Worm (Caenorhabditis elegans) whole organism, L2 larva: ENCODE data around the gene ZK673.1.

Experiments used
- F13H6.1 ChIP-seq: sonication (generic microtip); optimal IDR thresholded peaks from 2 replicates; lab custom pipeline; 2016; ENCODE audit warnings: missing genetic modification characterization, missing compliant biosample characterization
- R02D3.7 ChIP-seq: fragments of 150-350 bp; optimal IDR thresholded peaks from 2 replicates; lab custom pipeline; 2014; ENCODE audit warnings: missing biosample characterization, missing genetic modification characterization
- ZK546.5 ChIP-seq: sonication (generic microtip); optimal IDR thresholded peaks from 2 replicates; lab custom pipeline; 2017; ENCODE audit warnings: missing biosample characterization, missing genetic modification characterization
- aly-2 ChIP-seq: fragments of 150-350 bp; optimal IDR thresholded peaks from 2 replicates; lab custom pipeline; 2014; ENCODE audit warnings: missing biosample characterization, missing genetic modification characterization
- ama-1 ChIP-seq: fragments of 150-350 bp; optimal IDR thresholded peaks from 2 replicates; lab custom pipeline; 2018; ENCODE audit warnings: inconsistent platforms
- blmp-1 ChIP-seq: sonication (generic microtip); optimal IDR thresholded peaks from 2 replicates; lab custom pipeline; 2017; ENCODE audit warnings: missing genetic modification characterization, mild to moderate bottlenecking, missing compliant biosample characterization, antibody characterized with exemption, moderate library complexity; ENCODE audit not compliant: insufficient read depth
- ceh-16 ChIP-seq: fragments of 150-350 bp; optimal IDR thresholded peaks from 2 replicates; lab custom pipeline; 2014; ENCODE audit warnings: missing biosample characterization, missing genetic modification characterization
- ceh-82 ChIP-seq: fragments of 150-350 bp; optimal IDR thresholded peaks from 2 replicates; lab custom pipeline; 2014; ENCODE audit warnings: missing biosample characterization, missing genetic modification characterization
- dmd-4 ChIP-seq: sonication (generic microtip); optimal IDR thresholded peaks from 2 replicates; lab custom pipeline; 2017; ENCODE audit warnings: missing biosample characterization, missing genetic modification characterization
- elt-1 ChIP-seq: fragments of 150-350 bp; optimal IDR thresholded peaks from 2 replicates; lab custom pipeline; 2014; ENCODE audit warnings: missing biosample characterization, missing genetic modification characterization
- elt-3 ChIP-seq: sonication (generic microtip); optimal IDR thresholded peaks from 2 replicates; lab custom pipeline; 2017; ENCODE audit warnings: missing biosample characterization, missing genetic modification characterization
- fos-1 ChIP-seq: fragments of 150-350 bp; optimal IDR thresholded peaks from 2 replicates; lab custom pipeline; 2014; ENCODE audit warnings: missing biosample characterization, missing genetic modification characterization
- lin-11 ChIP-seq: fragments of 150-350 bp; sonication (generic microtip); optimal IDR thresholded peaks from 2 replicates; lab custom pipeline; 2014; ENCODE audit warnings: missing biosample characterization, missing genetic modification characterization, inconsistent platforms, mixed read lengths
- lin-13 ChIP-seq: fragments of 150-350 bp; optimal IDR thresholded peaks from 2 replicates; lab custom pipeline; 2014; ENCODE audit warnings: missing biosample characterization, missing genetic modification reagents, missing genetic modification characterization
- lin-39 ChIP-seq: fragments of 150-350 bp; optimal IDR thresholded peaks from 2 replicates; lab custom pipeline; 2014; ENCODE audit warnings: missing biosample characterization, missing genetic modification reagents, missing genetic modification characterization
- lsy-2 ChIP-seq, 2 experiments: fragments of 150-350 bp in 1 of 2; sonication (generic microtip) in 1 of 2; optimal IDR thresholded peaks; 2 replicates each; lab custom pipeline; 2014 to 2017; ENCODE audit warnings: missing biosample characterization in 2 of 2, missing genetic modification characterization in 2 of 2
- mab-5 ChIP-seq: fragments of 150-350 bp; optimal IDR thresholded peaks from 2 replicates; lab custom pipeline; 2014; ENCODE audit warnings: missing biosample characterization, missing genetic modification characterization
- mbf-1 ChIP-seq: sonication (generic microtip); optimal IDR thresholded peaks from 2 replicates; lab custom pipeline; 2017; ENCODE audit warnings: missing biosample characterization, missing genetic modification characterization
- mdl-1 ChIP-seq, 2 experiments: fragments of 150-350 bp in 1 of 2; sonication (generic microtip) in 1 of 2; optimal IDR thresholded peaks; 2 replicates each; lab custom pipeline; 2017; ENCODE audit warnings: missing biosample characterization in 2 of 2, missing genetic modification characterization in 2 of 2
- nhr-10 ChIP-seq: sonication (generic microtip); optimal IDR thresholded peaks from 2 replicates; lab custom pipeline; 2017; ENCODE audit warnings: missing biosample characterization, missing genetic modification characterization
- nhr-11 ChIP-seq: fragments of 150-350 bp; optimal IDR thresholded peaks from 2 replicates; lab custom pipeline; 2014; ENCODE audit warnings: missing biosample characterization, missing genetic modification characterization
- nhr-12 ChIP-seq: fragments of 150-350 bp; optimal IDR thresholded peaks from 2 replicates; lab custom pipeline; 2014; ENCODE audit warnings: missing biosample characterization, missing genetic modification characterization
- nhr-129 ChIP-seq: fragments of 150-350 bp; optimal IDR thresholded peaks from 2 replicates; lab custom pipeline; 2014; ENCODE audit warnings: missing biosample characterization, missing genetic modification characterization
- nhr-21 ChIP-seq: fragments of 150-350 bp; optimal IDR thresholded peaks from 2 replicates; lab custom pipeline; 2014; ENCODE audit warnings: missing biosample characterization, missing genetic modification characterization
- nhr-23 ChIP-seq: fragments of 150-350 bp; optimal IDR thresholded peaks from 2 replicates; lab custom pipeline; 2014; ENCODE audit warnings: missing biosample characterization, missing genetic modification reagents, missing genetic modification characterization
- nhr-237 ChIP-seq: fragments of 150-350 bp; optimal IDR thresholded peaks from 2 replicates; lab custom pipeline; 2014; ENCODE audit warnings: missing biosample characterization, missing genetic modification characterization
- nhr-25 ChIP-seq: fragments of 150-350 bp; sonication (generic microtip); optimal IDR thresholded peaks from 3 replicates; lab custom pipeline; 2014; ENCODE audit warnings: missing biosample characterization, missing genetic modification characterization
- nhr-77 ChIP-seq: fragments of 150-350 bp; optimal IDR thresholded peaks from 2 replicates; lab custom pipeline; 2014; ENCODE audit warnings: missing biosample characterization, missing genetic modification characterization
- peb-1 ChIP-seq: fragments of 150-350 bp; optimal IDR thresholded peaks from 2 replicates; lab custom pipeline; 2014; ENCODE audit warnings: missing biosample characterization, missing genetic modification characterization
- sem-4 ChIP-seq: fragments of 150-350 bp; optimal IDR thresholded peaks from 2 replicates; lab custom pipeline; 2014; ENCODE audit warnings: missing biosample characterization, missing genetic modification reagents, missing genetic modification characterization
- skn-1 ChIP-seq: sonication (generic microtip); optimal IDR thresholded peaks from 2 replicates; lab custom pipeline; 2017; ENCODE audit warnings: missing biosample characterization, missing genetic modification characterization
- sma-3 ChIP-seq: sonication (generic microtip); optimal IDR thresholded peaks from 2 replicates; lab custom pipeline; 2016; ENCODE audit warnings: missing genetic modification reagents, missing genetic modification characterization, missing compliant biosample characterization
- sma-9 ChIP-seq, 2 experiments: fragments of 150-350 bp in 1 of 2; sonication (generic microtip) in 1 of 2; optimal IDR thresholded peaks; 2 replicates each; lab custom pipeline; 2014 to 2016; ENCODE audit warnings: missing genetic modification characterization in 2 of 2, mild to moderate bottlenecking in 1 of 2, missing biosample characterization in 1 of 2, missing compliant biosample characterization in 1 of 2, missing genetic modification reagents in 1 of 2, moderate library complexity in 1 of 2
- snpc-4 ChIP-seq: fragments of 150-350 bp; optimal IDR thresholded peaks from 2 replicates; lab custom pipeline; 2014; ENCODE audit warnings: missing biosample characterization, missing genetic modification characterization
- unc-39 ChIP-seq: fragments of 150-350 bp; optimal IDR thresholded peaks from 2 replicates; lab custom pipeline; 2014; ENCODE audit warnings: missing biosample characterization, missing genetic modification characterization
- unc-55 ChIP-seq: fragments of 150-350 bp; sonication (generic microtip); optimal IDR thresholded peaks from 3 replicates; lab custom pipeline; 2014; ENCODE audit warnings: missing biosample characterization, missing genetic modification reagents, missing genetic modification characterization
- unc-62 ChIP-seq: fragments of 150-350 bp; optimal IDR thresholded peaks from 2 replicates; lab custom pipeline; 2014; ENCODE audit warnings: missing biosample characterization, missing genetic modification reagents, missing genetic modification characterization
- zag-1 ChIP-seq: fragments of 150-350 bp; optimal IDR thresholded peaks from 2 replicates; lab custom pipeline; 2014; ENCODE audit warnings: missing biosample characterization, missing genetic modification characterization
- ztf-1 ChIP-seq: fragments of 200-800 bp; sonication (Bioruptor generic); conservative IDR thresholded peaks from 2 replicates; pipeline ENCODE4 v1.3.6; 2022; ENCODE audit warnings: missing genetic modification characterization, missing compliant biosample characterization
- ztf-11 ChIP-seq: sonication (generic microtip); optimal IDR thresholded peaks from 2 replicates; lab custom pipeline; 2017; ENCODE audit warnings: missing biosample characterization, missing genetic modification characterization
- ztf-4 ChIP-seq: fragments of 150-350 bp; optimal IDR thresholded peaks from 2 replicates; lab custom pipeline; 2014; ENCODE audit warnings: missing biosample characterization, missing genetic modification characterization

Gene ZK673.1

DNA sequence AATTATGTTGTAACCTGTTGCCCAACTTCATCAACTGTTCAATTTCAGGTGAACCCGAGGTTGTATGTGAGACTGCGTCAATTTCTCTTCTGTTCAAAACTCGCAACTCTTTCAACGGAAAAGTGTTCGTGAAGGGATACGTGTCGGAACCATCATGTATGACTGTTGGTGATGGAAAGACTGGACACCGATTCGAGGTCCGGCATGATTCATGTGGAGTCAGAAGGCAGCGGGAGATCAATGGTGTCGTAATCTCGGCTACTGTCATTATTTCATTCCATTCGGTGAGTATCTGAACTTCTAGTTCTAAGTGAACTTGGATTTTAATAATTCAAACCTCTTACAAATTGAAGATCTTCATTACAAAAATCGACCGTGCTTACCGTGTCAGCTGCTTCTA is 5.1 kb upstream of the ZK673.1 start:
- TF ChIP-seq ceh-82 (no peak), peb-1 (tag; lab: Kevin White, UChicago) (no peak), unc-55 (GFP tag; lab: Kevin White, UChicago) (no peak), nhr-21 (tag; lab: Kevin White, UChicago) (no peak)

- TF ChIP-seq ZK546.5 (tag; lab: Kevin White, UChicago), result no peak
- no peak for TF ChIP-seq mdl-1 (tag; optimal IDR thresholded peaks at IDR 0.05; lab: Kevin White, UChicago)
These were observed 3.0 kb upstream of the ZK673.1 start, which contains the start of gene E04D5.4 for ce11 chrII:10439976-10440375. Gene E04D5.4 (plus strand): TSS chrII:10440276.

DNA sequence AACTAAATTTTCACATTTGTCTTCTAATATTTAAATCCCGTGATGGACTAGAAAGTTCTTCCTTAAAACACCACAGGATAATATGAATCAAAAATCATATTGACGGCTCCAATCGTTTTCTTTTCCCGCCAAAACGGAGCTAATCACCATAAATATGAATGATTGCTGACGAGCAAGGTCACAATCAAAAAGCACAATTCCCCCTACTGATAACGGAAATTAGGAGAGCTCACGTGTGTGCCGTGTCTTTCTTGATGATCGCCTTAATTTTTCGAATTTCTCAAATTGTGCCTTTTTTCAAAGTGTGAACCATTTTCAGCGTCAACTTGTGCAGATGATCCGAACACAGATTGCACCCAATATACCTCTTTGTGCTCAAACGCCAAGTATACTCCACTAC is 952 bp downstream of the ZK673.1 start:
- TF ChIP-seq nhr-129 (tag; lab: Kevin White, UChicago) (no peak), ceh-82 (no peak), mdl-1 (tag; optimal IDR thresholded peaks at IDR 0.05; lab: Kevin White, UChicago) (no peak), ceh-16 (tag; lab: Kevin White, UChicago) (no peak), nhr-10 (tag; lab: Kevin White, UChicago) (no peak), nhr-21 (tag; lab: Kevin White, UChicago) (no peak), elt-1 (tag; lab: Kevin White, UChicago) (no peak), unc-39 (tag; lab: Kevin White, UChicago) (no peak), sma-9 (GFP tag; optimal IDR thresholded peaks at IDR 0.05; lab: Kevin White, UChicago) (peak; percentile 50), sma-9 (tag; optimal IDR thresholded peaks at IDR 0.05; lab: Kevin White, UChicago) (no peak), lin-39 (tag; lab: Kevin White, UChicago) (no peak), blmp-1 (tag; lab: Kevin White, UChicago) (no peak), mab-5 (tag; lab: Kevin White, UChicago) (no peak), fos-1 (tag; lab: Kevin White, UChicago) (peak; percentile 43), ama-1 (lab: Kevin White, UChicago) (no peak), nhr-11 (tag; lab: Kevin White, UChicago) (no peak)
- TF ChIP-seq, all 48 proteins: peak for 2

- peak in 1 of 2 experiments; percentile 74 for TF ChIP-seq lsy-2 (tag; optimal IDR thresholded peaks at IDR 0.05; lab: Kevin White, UChicago)
- TF ChIP-seq sma-9 (GFP tag; optimal IDR thresholded peaks at IDR 0.05; lab: Kevin White, UChicago), result peak; percentile 34
- no peak for TF ChIP-seq sma-9 (tag; optimal IDR thresholded peaks at IDR 0.05; lab: Kevin White, UChicago)
- TF ChIP-seq F13H6.1 (tag; lab: Kevin White, UChicago), result peak; percentile 16
- TF ChIP-seq nhr-129 (tag; lab: Kevin White, UChicago), result peak; percentile 22
- TF ChIP-seq sma-3 (GFP tag; lab: Kevin White, UChicago), result no peak
These were observed 2.2 kb downstream of the ZK673.1 start for ce11 chrII:10444971-10445707.

DNA sequence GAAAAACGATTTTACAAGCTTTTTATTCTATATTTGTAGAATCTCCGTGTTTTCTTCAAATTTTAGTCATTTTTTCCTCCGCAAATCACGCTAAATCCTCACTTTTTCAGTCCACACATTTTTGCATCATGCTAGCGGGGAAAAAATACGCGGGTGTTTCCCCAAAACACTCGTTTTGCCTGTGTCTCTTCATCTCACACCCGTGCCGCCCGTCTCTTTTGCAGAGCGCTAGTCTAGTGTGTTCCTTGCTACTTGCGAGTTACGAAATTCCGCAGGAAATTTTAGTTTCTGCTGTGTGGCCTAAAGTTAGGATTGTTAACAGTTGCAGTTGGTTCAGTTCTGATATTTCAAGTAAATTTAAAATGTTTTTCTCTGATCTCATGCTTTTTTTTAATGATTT is 2.8 kb downstream of the ZK673.1 start:
- TF ChIP-seq mab-5 (tag; lab: Kevin White, UChicago) (no peak), zag-1 (tag; lab: Kevin White, UChicago) (no peak), sma-9 (GFP tag; optimal IDR thresholded peaks at IDR 0.05; lab: Kevin White, UChicago) (peak; percentile 83), sma-9 (tag; optimal IDR thresholded peaks at IDR 0.05; lab: Kevin White, UChicago) (no peak), sem-4 (tag; lab: Kevin White, UChicago) (no peak), nhr-129 (tag; lab: Kevin White, UChicago) (peak; percentile 97), nhr-237 (tag; lab: Kevin White, UChicago) (no peak), unc-39 (tag; lab: Kevin White, UChicago) (no peak), ceh-82 (no peak), ztf-4 (no peak), ztf-1 (GFP tag; lab: Robert Waterston, UW) (no peak), sma-3 (GFP tag; lab: Kevin White, UChicago) (no peak), ZK546.5 (tag; lab: Kevin White, UChicago) (no peak), dmd-4 (tag; lab: Kevin White, UChicago) (no peak), snpc-4 (no peak), nhr-25 (tag; lab: Kevin White, UChicago) (no peak), F13H6.1 (tag; lab: Kevin White, UChicago) (no peak), lin-11 (peak; percentile 17), nhr-21 (tag; lab: Kevin White, UChicago) (no peak), skn-1 (no peak), ceh-16 (tag; lab: Kevin White, UChicago) (no peak), nhr-12 (no peak), lin-13 (no peak), nhr-10 (tag; lab: Kevin White, UChicago) (no peak), ztf-11 (no peak), elt-3 (no peak), nhr-23 (tag; lab: Kevin White, UChicago) (no peak), mdl-1 (tag; optimal IDR thresholded peaks at IDR 0.05; lab: Kevin White, UChicago) (peak; percentile 15 to 23), elt-1 (tag; lab: Kevin White, UChicago) (no peak), lin-39 (tag; lab: Kevin White, UChicago) (no peak), R02D3.7 (no peak), aly-2 (tag; lab: Kevin White, UChicago) (no peak), unc-62 (GFP tag; lab: Kevin White, UChicago) (no peak), nhr-77 (tag; lab: Kevin White, UChicago) (no peak), mbf-1 (no peak)
